Fruit fly (Drosophila melanogaster) whole organism, embryonic: Measurements from ENCODE around the gene SoYb.
A peak's percentile ranks its signal among the peaks of the same experiment; 100 is the strongest.

ENCODE experiments used
- Abd-B ChIP-seq: fragments of 200-800 bp; sonication (Bioruptor generic); optimal IDR thresholded peaks from 2 replicates; lab custom pipeline; 2018; ENCODE audit warnings: missing biosample characterization, mild to moderate bottlenecking, missing genetic modification characterization, moderate library complexity
- Antp ChIP-seq: fragments of 200-800 bp; sonication (Bioruptor generic); optimal IDR thresholded peaks from 3 replicates; lab custom pipeline; 2016; ENCODE audit warnings: missing biosample characterization, missing genetic modification characterization
- Atf3 ChIP-seq: fragments of 200-800 bp; sonication (Bioruptor generic); optimal IDR thresholded peaks from 3 replicates; lab custom pipeline; 2016; ENCODE audit warnings: missing biosample characterization, missing genetic modification characterization
- CG10654 ChIP-seq: fragments of 200-800 bp; sonication (Bioruptor generic); optimal IDR thresholded peaks from 2 replicates; lab custom pipeline; 2016; ENCODE audit warnings: missing biosample characterization, missing genetic modification characterization
- CG12299 ChIP-seq: fragments of 200-800 bp; sonication (Bioruptor generic); optimal IDR thresholded peaks from 2 replicates; lab custom pipeline; 2018; ENCODE audit warnings: missing biosample characterization, mild to moderate bottlenecking, missing genetic modification characterization
- CG14667 ChIP-seq: fragments of 200-800 bp; sonication (Bioruptor generic); IDR thresholded peaks from 2 replicates; pipeline ENCODE4 v1.3.6; 2022; ENCODE audit warnings: missing biosample characterization, missing genetic modification characterization
- CG15696 ChIP-seq: fragments of 200-800 bp; sonication (Bioruptor generic); optimal IDR thresholded peaks from 2 replicates; lab custom pipeline; 2019; ENCODE audit warnings: missing biosample characterization, mild to moderate bottlenecking, missing genetic modification characterization, moderate library complexity
- CG17186 ChIP-seq: fragments of 200-800 bp; sonication (Bioruptor generic); optimal IDR thresholded peaks from 3 replicates; lab custom pipeline; 2017; ENCODE audit warnings: missing biosample characterization, missing genetic modification reagents, missing genetic modification characterization
- CG2129 ChIP-seq: fragments of 200-800 bp; sonication (Bioruptor generic); IDR thresholded peaks from 2 replicates; pipeline ENCODE4 v1.3.6; 2022; ENCODE audit warnings: missing biosample characterization, missing genetic modification characterization; ENCODE audit not compliant: partially characterized antibody
- CG2712 ChIP-seq: fragments of 200-800 bp; optimal IDR thresholded peaks from 3 replicates; lab custom pipeline; 2019; ENCODE audit warnings: missing biosample characterization, mild to moderate bottlenecking, missing genetic modification characterization, moderate library complexity
- CG2889 ChIP-seq: fragments of 200-800 bp; sonication (Bioruptor generic); IDR thresholded peaks from 3 replicates; pipeline ENCODE4 v1.3.6; 2022; ENCODE audit warnings: missing biosample characterization, missing genetic modification characterization
- CG31224 ChIP-seq: fragments of 200-800 bp; sonication (Bioruptor generic); IDR thresholded peaks from 2 replicates; pipeline ENCODE4 v1.3.6; 2022; ENCODE audit warnings: missing biosample characterization, missing genetic modification characterization
- CG31441 ChIP-seq: fragments of 200-800 bp; sonication (Bioruptor generic); IDR thresholded peaks from 2 replicates; pipeline ENCODE4 v1.3.6; 2022; ENCODE audit warnings: missing biosample characterization, missing genetic modification characterization
- CG3163 ChIP-seq: fragments of 200-800 bp; sonication (Bioruptor generic); optimal IDR thresholded peaks from 3 replicates; lab custom pipeline; 2016; ENCODE audit warnings: missing biosample characterization, missing genetic modification characterization
- CG4404 ChIP-seq: fragments of 200-800 bp; sonication (Bioruptor generic); IDR thresholded peaks from 2 replicates; pipeline ENCODE4 v1.3.6; 2022; ENCODE audit warnings: missing biosample characterization, missing genetic modification characterization
- CG8388 ChIP-seq: fragments of 200-800 bp; sonication (Bioruptor generic); optimal IDR thresholded peaks from 2 replicates; lab custom pipeline; 2019; ENCODE audit warnings: missing biosample characterization, mild to moderate bottlenecking, missing genetic modification characterization, moderate library complexity
- CoRest ChIP-seq: fragments of 200-800 bp; sonication (Bioruptor generic); optimal IDR thresholded peaks from 3 replicates; lab custom pipeline; 2018; ENCODE audit warnings: missing biosample characterization, mild to moderate bottlenecking, missing genetic modification characterization, moderate library complexity
- CrebB ChIP-seq: fragments of 200-800 bp; sonication (Bioruptor generic); optimal IDR thresholded peaks from 3 replicates; lab custom pipeline; 2018; ENCODE audit warnings: missing biosample characterization, mild to moderate bottlenecking, missing genetic modification characterization
- Drgx ChIP-seq: fragments of 200-800 bp; sonication (Bioruptor generic); IDR thresholded peaks from 2 replicates; pipeline ENCODE4 v1.3.6; 2022; ENCODE audit warnings: missing biosample characterization, missing genetic modification characterization
- HLH3B ChIP-seq: fragments of 200-800 bp; sonication (Bioruptor generic); IDR thresholded peaks from 2 replicates; pipeline ENCODE4 v1.3.6; 2022; ENCODE audit warnings: missing biosample characterization, missing genetic modification characterization
- Hsf ChIP-seq: fragments of 200-800 bp; sonication (Bioruptor generic); optimal IDR thresholded peaks from 3 replicates; lab custom pipeline; 2016; ENCODE audit warnings: missing biosample characterization, missing genetic modification characterization
- Kr ChIP-seq: fragments of 200-800 bp; sonication (Bioruptor generic); optimal IDR thresholded peaks from 2 replicates; lab custom pipeline; 2017; ENCODE audit warnings: missing biosample characterization, mild to moderate bottlenecking, missing genetic modification characterization
- Mad ChIP-seq: fragments of 200-800 bp; sonication (Bioruptor generic); optimal IDR thresholded peaks from 2 replicates; lab custom pipeline; 2016; ENCODE audit warnings: missing biosample characterization, missing genetic modification characterization
- Myb ChIP-seq: fragments of 200-800 bp; sonication (Bioruptor generic); optimal IDR thresholded peaks from 2 replicates; lab custom pipeline; 2016; ENCODE audit warnings: missing biosample characterization, missing genetic modification characterization
- Neu2 ChIP-seq: fragments of 200-800 bp; sonication (Bioruptor generic); optimal IDR thresholded peaks from 3 replicates; lab custom pipeline; 2016; ENCODE audit warnings: missing biosample characterization, missing genetic modification characterization, borderline replicate concordance
- Poxn ChIP-seq: fragments of 200-800 bp; sonication (Bioruptor generic); IDR thresholded peaks from 2 replicates; pipeline ENCODE4 v1.3.6; 2022; ENCODE audit warnings: missing biosample characterization, missing genetic modification characterization
- Scr ChIP-seq: fragments of 200-800 bp; sonication (Bioruptor generic); IDR thresholded peaks from 2 replicates; pipeline ENCODE4 v1.3.6; 2022; ENCODE audit warnings: missing biosample characterization, missing genetic modification characterization; ENCODE audit not compliant: partially characterized antibody
- Side ChIP-seq: fragments of 200-800 bp; sonication (Bioruptor generic); optimal IDR thresholded peaks from 2 replicates; lab custom pipeline; 2016; ENCODE audit warnings: missing biosample characterization, missing genetic modification characterization
- Sox100B ChIP-seq: fragments of 200-800 bp; sonication (Bioruptor generic); optimal IDR thresholded peaks from 3 replicates; lab custom pipeline; 2018; ENCODE audit warnings: missing biosample characterization, mild to moderate bottlenecking, missing genetic modification characterization
- Sox102F ChIP-seq: fragments of 200-800 bp; sonication (Bioruptor generic); optimal IDR thresholded peaks from 2 replicates; lab custom pipeline; 2018; ENCODE audit warnings: missing biosample characterization, mild to moderate bottlenecking, missing genetic modification characterization, moderate library complexity
- TFAM ChIP-seq: fragments of 200-800 bp; sonication (Bioruptor generic); optimal IDR thresholded peaks from 2 replicates; lab custom pipeline; 2017; ENCODE audit warnings: missing biosample characterization, missing genetic modification characterization, inconsistent platforms
- ash1 ChIP-seq: fragments of 200-800 bp; sonication (Bioruptor generic); optimal IDR thresholded peaks from 2 replicates; lab custom pipeline; 2018; ENCODE audit warnings: missing biosample characterization, mild to moderate bottlenecking, missing genetic modification characterization
- bab2 ChIP-seq: fragments of 200-800 bp; sonication (Bioruptor generic); optimal IDR thresholded peaks from 2 replicates; lab custom pipeline; 2016; ENCODE audit warnings: missing biosample characterization, missing genetic modification characterization
- bbx ChIP-seq: fragments of 200-800 bp; sonication (Bioruptor generic); IDR thresholded peaks from 2 replicates; pipeline ENCODE4 v1.3.6; 2022; ENCODE audit warnings: missing biosample characterization, missing genetic modification characterization; ENCODE audit not compliant: partially characterized antibody
- bcd ChIP-seq: fragments of 200-800 bp; sonication (Bioruptor generic); optimal IDR thresholded peaks from 2 replicates; lab custom pipeline; 2017; ENCODE audit warnings: missing biosample characterization, mild to moderate bottlenecking, missing genetic modification characterization
- cg ChIP-seq: fragments of 200-800 bp; sonication (Bioruptor generic); optimal IDR thresholded peaks from 3 replicates; lab custom pipeline; 2019; ENCODE audit warnings: missing biosample characterization, mild to moderate bottlenecking, missing genetic modification characterization, moderate library complexity
- da ChIP-seq: fragments of 200-800 bp; sonication (Bioruptor generic); optimal IDR thresholded peaks from 2 replicates; lab custom pipeline; 2016; ENCODE audit warnings: missing biosample characterization, missing genetic modification characterization
- ewg ChIP-seq: fragments of 200-800 bp; sonication (Bioruptor generic); optimal IDR thresholded peaks from 3 replicates; lab custom pipeline; 2017; ENCODE audit warnings: mild to moderate bottlenecking, missing biosample characterization, missing genetic modification reagents, missing genetic modification characterization
- fd96Cb ChIP-seq: fragments of 200-800 bp; sonication (Bioruptor generic); optimal IDR thresholded peaks from 2 replicates; lab custom pipeline; 2018; ENCODE audit warnings: missing biosample characterization, mild to moderate bottlenecking, missing genetic modification characterization, moderate library complexity
- fru ChIP-seq: fragments of >200 bp; optimal IDR thresholded peaks from 2 replicates; lab custom pipeline; 2017
- ftz-f1 ChIP-seq: fragments of 200-800 bp; sonication (Bioruptor generic); optimal IDR thresholded peaks from 2 replicates; lab custom pipeline; 2016; ENCODE audit warnings: missing biosample characterization, missing genetic modification characterization
- kah ChIP-seq: fragments of 200-800 bp; sonication (Bioruptor generic); optimal IDR thresholded peaks from 2 replicates; lab custom pipeline; 2018; ENCODE audit warnings: missing biosample characterization, mild to moderate bottlenecking, missing genetic modification characterization
- knrl ChIP-seq: fragments of 200-800 bp; sonication (Bioruptor generic); IDR thresholded peaks from 3 replicates; pipeline ENCODE4 v1.3.6; 2022; ENCODE audit warnings: missing biosample characterization, missing genetic modification characterization; ENCODE audit not compliant: partially characterized antibody
- onecut ChIP-seq: fragments of 200-800 bp; sonication (Bioruptor generic); IDR thresholded peaks from 2 replicates; pipeline ENCODE4 v1.3.6; 2022; ENCODE audit warnings: missing biosample characterization, missing genetic modification characterization
- p53 ChIP-seq: fragments of 200-800 bp; sonication (Bioruptor generic); optimal IDR thresholded peaks from 2 replicates; lab custom pipeline; 2016; ENCODE audit warnings: missing biosample characterization, missing genetic modification characterization
- phol ChIP-seq: fragments of 200-800 bp; sonication (Bioruptor generic); optimal IDR thresholded peaks from 3 replicates; lab custom pipeline; 2018; ENCODE audit warnings: missing biosample characterization, mild to moderate bottlenecking, missing genetic modification characterization, moderate library complexity
- run ChIP-seq: fragments of 200-800 bp; sonication (Bioruptor generic); optimal IDR thresholded peaks from 3 replicates; lab custom pipeline; 2018; ENCODE audit warnings: missing biosample characterization, mild to moderate bottlenecking, missing genetic modification characterization
- sima ChIP-seq: fragments of 200-800 bp; sonication (Bioruptor generic); optimal IDR thresholded peaks from 2 replicates; lab custom pipeline; 2016; ENCODE audit warnings: missing biosample characterization, missing genetic modification characterization
- stc ChIP-seq: fragments of 200-800 bp; sonication (Bioruptor generic); IDR thresholded peaks from 2 replicates; pipeline ENCODE4 v1.3.6; 2022; ENCODE audit warnings: missing biosample characterization, missing genetic modification characterization
- wor ChIP-seq: fragments of 200-800 bp; sonication (Bioruptor generic); IDR thresholded peaks from 2 replicates; pipeline ENCODE4 v1.3.6; 2022; ENCODE audit warnings: missing biosample characterization, missing genetic modification characterization
- zen ChIP-seq: fragments of 200-800 bp; sonication (Bioruptor generic); optimal IDR thresholded peaks from 3 replicates; lab custom pipeline; 2018; ENCODE audit warnings: missing biosample characterization, mild to moderate bottlenecking, missing genetic modification characterization, moderate library complexity
- zfh1 ChIP-seq: fragments of 200-800 bp; sonication (Bioruptor generic); IDR thresholded peaks from 3 replicates; pipeline ENCODE4 v1.3.6; 2022; ENCODE audit warnings: missing biosample characterization, missing genetic modification characterization

SoYb gene

DNA sequence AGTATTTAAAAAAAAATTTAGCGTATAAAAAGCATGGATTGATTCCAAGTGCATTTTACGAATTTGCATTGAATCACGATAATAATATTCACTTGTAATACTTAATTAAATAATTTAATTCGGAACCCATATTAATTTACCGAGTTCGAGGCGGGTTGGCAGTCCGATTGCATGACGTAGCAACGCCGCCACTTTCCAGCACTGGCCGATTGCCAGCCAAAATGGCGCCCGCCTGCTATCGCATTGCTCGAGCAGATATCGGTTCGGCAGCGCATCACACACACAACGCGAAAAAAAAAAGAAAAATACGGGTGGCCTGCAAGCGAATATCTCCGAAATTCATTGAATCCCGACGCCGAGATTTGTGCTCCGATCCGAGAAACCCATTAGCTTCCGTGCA lies 1.1 kb upstream of the SoYb start, which contains the start of gene Ndf (continued):
- TF ChIP-seq bcd (GFP tag; lab: Kevin White, UChicago) (peak; percentile 74), CG31441 (GFP tag; lab: Robert Waterston, UW) (peak; percentile 52), CG14667 (GFP tag; lab: Robert Waterston, UW) (no peak), CG31224 (peak; percentile 56), bab2 (GFP tag; lab: Kevin White, UChicago) (peak; percentile 39), fru (lab: Kevin White, UChicago) (no peak), stc (peak; percentile 39; the same call in 1 of the 2 replicates), Atf3 (peak; percentile 28), CG2712 (tag; lab: Kevin White, UChicago) (peak; percentile 75), knrl (GFP tag; lab: Robert Waterston, UW) (peak; percentile 79), Mad (GFP tag; lab: Kevin White, UChicago) (peak; percentile 60), TFAM (GFP tag; lab: Kevin White, UChicago) (no peak), Sox100B (GFP tag; lab: Kevin White, UChicago) (peak; percentile 46), p53 (GFP tag; lab: Kevin White, UChicago) (no peak), Abd-B (GFP tag; lab: Kevin White, UChicago) (peak; percentile 22)

dm6 chr2L:9996553-9996952 lies 6.0 kb downstream of the SoYb start:
- no peak for TF ChIP-seq ewg (GFP tag; lab: Kevin White, UChicago)
- TF ChIP-seq da (GFP tag; lab: Kevin White, UChicago) = no peak
- peak; percentile 17 for TF ChIP-seq Sox102F (GFP tag; lab: Kevin White, UChicago)
- TF ChIP-seq zen = peak; percentile 28
- TF ChIP-seq phol (tag; lab: Kevin White, UChicago) = peak; percentile 43
- TF ChIP-seq run (tag; lab: Kevin White, UChicago) = no peak
- TF ChIP-seq Kr (GFP tag; lab: Kevin White, UChicago) = no peak
- no peak for TF ChIP-seq CG2889
- peak; percentile 41 for TF ChIP-seq CG15696 (tag; lab: Kevin White, UChicago)
- no peak for TF ChIP-seq onecut (GFP tag; lab: Robert Waterston, UW)
- no peak for TF ChIP-seq Myb (GFP tag; lab: Kevin White, UChicago)
- peak; percentile 6 for TF ChIP-seq Hsf
- TF ChIP-seq CG4404 (GFP tag; lab: Robert Waterston, UW) = no peak
- TF ChIP-seq Scr = no peak
- peak; percentile 50 for TF ChIP-seq CoRest
- no peak for TF ChIP-seq fd96Cb (tag; lab: Kevin White, UChicago)
- TF ChIP-seq zfh1 = no peak
- TF ChIP-seq Antp (GFP tag; lab: Kevin White, UChicago) = no peak
- TF ChIP-seq CG3163 = no peak
- TF ChIP-seq CG17186 (GFP tag; lab: Kevin White, UChicago) = no peak
- no peak for TF ChIP-seq ash1 (GFP tag; lab: Kevin White, UChicago)
- no peak for TF ChIP-seq kah
- TF ChIP-seq CG8388 (GFP tag; lab: Kevin White, UChicago) = peak; percentile 22
- no peak for TF ChIP-seq CG10654 (GFP tag; lab: Kevin White, UChicago)
- no peak for TF ChIP-seq CG2129 (GFP tag; lab: Robert Waterston, UW)
- no peak for TF ChIP-seq wor (GFP tag; lab: Robert Waterston, UW)
- no peak for TF ChIP-seq CG12299 (tag; lab: Kevin White, UChicago)
- TF ChIP-seq Neu2 (GFP tag; lab: Kevin White, UChicago) = no peak
- no peak for TF ChIP-seq cg (GFP tag; lab: Kevin White, UChicago)
- TF ChIP-seq ftz-f1 = no peak
- no peak for TF ChIP-seq CrebB
- no peak for TF ChIP-seq Poxn (GFP tag; lab: Robert Waterston, UW)
- no peak for TF ChIP-seq Side
- TF ChIP-seq bbx (GFP tag; lab: Robert Waterston, UW) = no peak
- no peak for TF ChIP-seq Drgx (GFP tag; lab: Robert Waterston, UW)
- TF ChIP-seq sima (GFP tag; lab: Kevin White, UChicago) = no peak
- no peak for TF ChIP-seq HLH3B
